Worm (Caenorhabditis elegans): ENCODE results near the gene C44H4.8.

C44H4.8 gene

DNA sequence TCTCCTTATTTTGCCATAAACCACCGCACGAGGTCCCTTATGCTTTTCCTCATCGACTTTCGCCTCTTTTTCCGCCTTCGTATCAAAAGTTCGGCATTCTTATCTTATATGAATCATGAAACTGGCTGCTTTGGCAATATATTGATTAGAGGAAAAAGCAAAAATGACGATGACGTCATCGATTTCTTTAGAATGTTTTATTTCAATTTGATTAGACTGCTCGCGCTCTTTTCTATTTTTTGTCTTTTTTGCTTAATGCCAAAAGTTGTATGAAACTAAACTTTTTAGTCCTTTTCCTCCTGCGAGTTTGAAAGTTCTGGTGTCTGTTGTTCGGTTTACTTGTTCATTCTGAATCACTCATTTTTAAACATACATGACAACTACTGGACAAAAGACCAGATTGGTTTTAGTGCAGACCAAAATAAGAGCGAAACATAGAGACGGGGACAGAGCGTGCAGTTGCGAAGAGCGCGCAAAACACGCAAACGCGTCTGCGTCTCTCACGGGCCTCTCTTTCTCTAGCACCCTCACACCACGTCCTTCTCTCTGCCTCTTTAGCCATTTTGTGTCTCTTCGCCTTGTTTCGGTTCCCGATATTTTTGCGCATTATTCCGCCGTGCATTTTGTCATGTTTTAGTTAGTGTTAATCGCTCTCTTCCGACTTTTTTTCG lies 15.3 kb downstream of the C44H4.8 start:
- peak; percentile 54; the same call in 1 of the 2 replicates for TF ChIP-seq flt-1 (GFP tag; IDR thresholded peaks at IDR 0.05)
- TF ChIP-seq klf-2 (GFP tag; conservative IDR thresholded peaks at IDR 0.05): no peak
- TF ChIP-seq ref-1 (GFP tag; conservative IDR thresholded peaks at IDR 0.05): no peak
- no peak for TF ChIP-seq med-1 (GFP tag; optimal IDR thresholded peaks at IDR 0.05; ENCODE audit: insufficient read depth)
- no peak for TF ChIP-seq tab-1 (GFP tag; IDR thresholded peaks at IDR 0.05)
- 0 out of 2 replicates have a peak, but pooled peaks have one; percentile 9 for TF ChIP-seq T22C8.4 (GFP tag; IDR thresholded peaks at IDR 0.05)
- TF ChIP-seq ztf-29 (GFP tag; IDR thresholded peaks at IDR 0.05): no peak
- TF ChIP-seq ztf-23 (GFP tag; IDR thresholded peaks at IDR 0.05): peak; percentile 12; the same call in 1 of the 2 replicates
- TF ChIP-seq cog-1 (tag; optimal IDR thresholded peaks at IDR 0.05): no peak

DNA sequence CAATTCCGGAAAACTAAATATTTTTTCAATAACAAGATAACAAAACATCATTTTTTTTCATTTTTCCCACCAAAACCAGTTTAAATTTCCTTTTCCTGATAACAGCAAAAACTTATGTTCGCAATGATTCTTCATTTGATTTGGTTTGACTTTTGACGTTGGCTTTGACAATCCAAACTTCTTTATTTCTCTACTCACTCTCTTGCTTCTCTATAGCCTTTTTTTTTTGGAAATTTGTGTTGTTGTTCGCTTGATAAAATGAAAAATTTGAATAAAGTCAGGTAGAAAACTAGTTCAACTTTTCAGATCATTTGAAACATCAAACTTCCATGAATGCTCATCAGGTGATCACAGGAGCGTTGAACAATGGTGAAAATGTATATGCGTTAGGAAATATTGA lies 16.1 kb downstream of the C44H4.8 start, which contains the start of gene rbc-1:
TSS of gene rbc-1 (plus strand) at position 301 of the 400 bp plus-strand sequence.
- no peak for TF ChIP-seq tab-1 (GFP tag; IDR thresholded peaks at IDR 0.05)
- TF ChIP-seq flt-1 (GFP tag; IDR thresholded peaks at IDR 0.05): no peak
- TF ChIP-seq T22C8.4 (GFP tag; IDR thresholded peaks at IDR 0.05): no peak
- TF ChIP-seq ztf-23 (GFP tag; IDR thresholded peaks at IDR 0.05): no peak
- no peak for TF ChIP-seq ztf-29 (GFP tag; IDR thresholded peaks at IDR 0.05)
- no peak for TF ChIP-seq med-1 (GFP tag; optimal IDR thresholded peaks at IDR 0.05; ENCODE audit: insufficient read depth)
- TF ChIP-seq klf-2 (GFP tag; conservative IDR thresholded peaks at IDR 0.05): no peak
- no peak for TF ChIP-seq cog-1 (tag; optimal IDR thresholded peaks at IDR 0.05)
- TF ChIP-seq ref-1 (GFP tag; conservative IDR thresholded peaks at IDR 0.05): no peak

DNA sequence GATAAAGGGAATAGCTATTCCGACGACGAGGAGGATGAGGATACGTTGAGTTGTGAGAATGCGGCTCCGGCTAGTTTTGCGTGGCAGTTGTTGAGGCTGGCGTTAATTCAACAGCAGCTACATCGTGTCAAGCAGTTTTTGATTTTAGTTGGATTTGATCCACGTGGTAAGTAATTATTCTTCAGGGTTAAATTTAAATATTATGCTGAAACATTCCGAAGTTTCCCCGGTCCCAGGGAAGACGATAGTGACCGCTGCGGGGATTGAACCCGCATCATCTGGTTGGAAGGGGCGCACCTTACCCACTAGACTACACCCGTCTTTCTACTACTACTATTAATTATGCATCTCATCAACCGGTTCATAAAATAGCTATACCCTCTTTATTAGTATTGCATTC lies 26.3 kb downstream of the C44H4.8 start:
- no peak for TF ChIP-seq flt-1 (GFP tag; IDR thresholded peaks at IDR 0.05)
- no peak for TF ChIP-seq klf-2 (GFP tag; conservative IDR thresholded peaks at IDR 0.05)
- no peak for TF ChIP-seq ztf-23 (GFP tag; IDR thresholded peaks at IDR 0.05)
- TF ChIP-seq ref-1 (GFP tag; conservative IDR thresholded peaks at IDR 0.05): no peak
- TF ChIP-seq tab-1 (GFP tag; IDR thresholded peaks at IDR 0.05): no peak

DNA sequence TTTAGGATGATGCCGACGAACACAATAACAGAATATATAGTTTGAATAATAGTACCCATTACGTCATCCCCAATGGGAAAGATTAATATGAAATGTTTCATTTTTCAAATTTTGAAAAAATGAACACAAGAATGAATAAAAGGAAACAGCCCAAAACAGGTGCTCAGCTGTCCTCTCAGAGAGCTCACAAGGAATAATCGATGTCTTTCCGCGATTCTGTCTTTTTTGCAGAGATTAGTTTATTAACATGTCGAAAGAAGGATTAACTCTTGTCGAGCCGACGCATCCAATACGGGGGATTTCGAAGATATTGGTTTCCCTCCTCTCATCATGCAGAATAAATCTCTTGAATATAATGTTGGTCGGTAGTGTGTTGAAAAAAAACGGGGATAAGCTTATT lies 33.9 kb downstream of the C44H4.8 start, which contains the start of gene F54E4.2:
TSS of gene F54E4.2 (minus strand) at position 101 of the 400 bp plus-strand sequence.
- no peak for TF ChIP-seq med-1 (GFP tag; optimal IDR thresholded peaks at IDR 0.05; ENCODE audit: insufficient read depth)
- TF ChIP-seq cog-1 (tag; optimal IDR thresholded peaks at IDR 0.05): no peak
- no peak for TF ChIP-seq T22C8.4 (GFP tag; IDR thresholded peaks at IDR 0.05)
- no peak for TF ChIP-seq ztf-23 (GFP tag; IDR thresholded peaks at IDR 0.05)
- TF ChIP-seq ref-1 (GFP tag; conservative IDR thresholded peaks at IDR 0.05): no peak
- no peak for TF ChIP-seq klf-2 (GFP tag; conservative IDR thresholded peaks at IDR 0.05)
- no peak for TF ChIP-seq tab-1 (GFP tag; IDR thresholded peaks at IDR 0.05)
- TF ChIP-seq ztf-29 (GFP tag; IDR thresholded peaks at IDR 0.05): no peak
- TF ChIP-seq flt-1 (GFP tag; IDR thresholded peaks at IDR 0.05): no peak

DNA sequence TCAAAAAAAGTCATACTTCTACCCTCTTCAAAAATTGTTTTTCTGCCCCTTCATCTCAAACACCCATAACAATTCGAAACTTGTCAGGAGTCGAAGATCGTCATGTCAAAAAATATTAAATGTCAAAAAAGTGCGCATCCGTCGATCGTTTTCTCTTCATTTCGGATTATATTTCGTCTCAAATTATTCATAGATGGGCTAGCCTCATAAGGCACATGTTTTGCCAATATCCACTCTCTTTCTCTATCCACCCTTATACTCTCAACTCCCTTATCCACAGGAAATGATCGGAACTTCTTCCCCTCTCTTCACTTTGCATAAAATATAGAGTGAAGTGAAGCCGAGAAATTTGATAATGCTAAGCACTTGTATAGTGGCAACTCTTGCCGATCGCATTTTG lies 38.8 kb downstream of the C44H4.8 start:
- TF ChIP-seq ztf-23 (GFP tag; IDR thresholded peaks at IDR 0.05): no peak
- TF ChIP-seq flt-1 (GFP tag; IDR thresholded peaks at IDR 0.05): no peak
- no peak for TF ChIP-seq ref-1 (GFP tag; conservative IDR thresholded peaks at IDR 0.05)
- no peak for TF ChIP-seq ztf-29 (GFP tag; IDR thresholded peaks at IDR 0.05)
- TF ChIP-seq T22C8.4 (GFP tag; IDR thresholded peaks at IDR 0.05): no peak
- no peak for TF ChIP-seq med-1 (GFP tag; optimal IDR thresholded peaks at IDR 0.05; ENCODE audit: insufficient read depth)
- no peak for TF ChIP-seq tab-1 (GFP tag; IDR thresholded peaks at IDR 0.05)
- no peak for TF ChIP-seq klf-2 (GFP tag; conservative IDR thresholded peaks at IDR 0.05)

DNA sequence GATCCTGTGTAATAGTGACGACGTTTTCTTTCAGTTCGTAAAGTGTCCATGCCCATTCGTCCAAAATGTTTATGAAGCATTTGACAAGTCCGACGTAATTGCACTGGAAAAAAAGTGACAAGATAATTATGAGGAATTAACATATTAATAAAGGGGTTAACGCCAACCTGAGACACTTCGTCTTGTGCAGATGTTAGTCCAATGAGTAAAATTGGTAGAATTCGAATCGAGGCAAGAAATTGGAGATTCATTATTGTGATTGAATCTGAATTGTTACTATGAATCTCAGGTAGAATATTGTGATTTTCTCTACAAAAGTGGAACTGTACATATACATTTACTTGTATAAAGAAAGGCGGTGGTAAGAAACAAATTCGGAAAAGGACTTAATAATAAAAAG lies 41.2 kb downstream of the C44H4.8 start, which contains the start of gene F54E4.3:
TSS of gene F54E4.3 (minus strand) at position 265 of the 400 bp plus-strand sequence.
- TF ChIP-seq klf-2 (GFP tag; conservative IDR thresholded peaks at IDR 0.05): no peak

DNA sequence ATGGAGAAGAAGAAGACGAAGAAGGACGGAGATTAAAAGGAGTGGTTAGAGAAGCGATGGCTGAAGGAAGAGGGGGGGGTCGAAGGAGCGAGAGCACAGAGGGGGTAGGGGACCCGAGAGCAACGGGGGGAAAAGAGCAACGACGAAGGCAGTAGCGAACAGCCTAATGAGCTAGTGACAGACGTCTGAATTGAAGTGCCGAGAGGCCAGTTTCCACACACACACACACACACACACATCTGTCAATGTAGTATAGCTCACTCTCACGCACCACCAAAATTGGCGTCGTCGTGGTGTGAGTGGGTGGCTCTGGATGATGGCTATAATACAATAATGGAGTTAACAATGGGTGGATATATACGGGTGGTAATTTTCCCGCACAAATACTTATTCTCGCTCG lies 41.8 kb downstream of the C44H4.8 start:
- TF ChIP-seq tab-1 (GFP tag; IDR thresholded peaks at IDR 0.05) (peak; percentile 67), ztf-23 (GFP tag; IDR thresholded peaks at IDR 0.05) (no peak), flt-1 (GFP tag; IDR thresholded peaks at IDR 0.05) (peak; percentile 36; the same call in 1 of the 2 replicates)

DNA sequence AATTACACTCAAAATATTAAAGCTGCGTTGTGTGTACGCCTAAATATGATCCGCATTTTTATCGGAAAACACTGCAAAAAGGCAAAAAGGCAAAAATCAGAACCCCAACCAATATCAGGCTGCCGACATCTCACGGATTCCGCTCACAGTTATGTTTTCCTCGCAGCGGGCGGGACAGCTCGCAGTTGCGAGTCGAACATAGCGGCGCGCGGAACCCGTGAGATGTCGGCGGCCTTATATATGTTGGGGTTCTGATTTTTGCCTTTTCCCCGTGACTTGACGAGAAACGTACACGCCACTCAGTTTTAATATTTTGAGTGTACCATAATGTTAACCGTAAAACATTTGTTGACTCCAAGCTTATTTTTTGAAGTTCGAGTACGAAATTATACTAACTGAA lies 42.5 kb downstream of the C44H4.8 start:
- TF ChIP-seq ztf-23 (GFP tag; IDR thresholded peaks at IDR 0.05) (no peak), tab-1 (GFP tag; IDR thresholded peaks at IDR 0.05) (no peak), ztf-29 (GFP tag; IDR thresholded peaks at IDR 0.05) (no peak), T22C8.4 (GFP tag; IDR thresholded peaks at IDR 0.05) (no peak), klf-2 (GFP tag; conservative IDR thresholded peaks at IDR 0.05) (no peak), ref-1 (GFP tag; conservative IDR thresholded peaks at IDR 0.05) (no peak), cog-1 (tag; optimal IDR thresholded peaks at IDR 0.05) (no peak), med-1 (GFP tag; optimal IDR thresholded peaks at IDR 0.05; ENCODE audit: insufficient read depth) (no peak), flt-1 (GFP tag; IDR thresholded peaks at IDR 0.05) (no peak)

DNA sequence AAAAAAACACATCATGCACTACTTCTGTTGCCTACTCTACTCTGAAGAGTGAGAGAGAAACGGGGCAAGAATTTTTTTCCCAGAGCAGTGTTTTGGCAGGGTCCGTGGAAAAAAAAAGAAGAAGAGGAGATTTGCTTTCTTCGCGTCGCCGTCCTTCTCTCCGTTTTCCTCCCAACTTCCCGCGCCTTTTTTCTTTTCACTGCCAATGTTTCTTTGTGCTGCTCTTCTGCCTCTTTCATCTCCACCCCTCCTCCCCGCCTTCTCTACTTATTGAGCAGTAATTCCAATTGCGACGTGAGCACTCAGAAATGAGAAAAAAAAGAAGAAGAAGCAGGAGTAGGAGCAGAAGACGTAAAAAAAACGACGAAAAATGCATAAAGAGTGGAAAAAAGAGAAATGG lies 45.0 kb downstream of the C44H4.8 start:
- TF ChIP-seq ztf-23 (GFP tag; IDR thresholded peaks at IDR 0.05) (0 out of 2 replicates have a peak, but pooled peaks have one; percentile 20), klf-2 (GFP tag; conservative IDR thresholded peaks at IDR 0.05) (no peak), ref-1 (GFP tag; conservative IDR thresholded peaks at IDR 0.05) (no peak), T22C8.4 (GFP tag; IDR thresholded peaks at IDR 0.05) (no peak), ztf-29 (GFP tag; IDR thresholded peaks at IDR 0.05) (no peak), cog-1 (tag; optimal IDR thresholded peaks at IDR 0.05) (no peak), flt-1 (GFP tag; IDR thresholded peaks at IDR 0.05) (no peak), med-1 (GFP tag; optimal IDR thresholded peaks at IDR 0.05; ENCODE audit: insufficient read depth) (no peak)

DNA sequence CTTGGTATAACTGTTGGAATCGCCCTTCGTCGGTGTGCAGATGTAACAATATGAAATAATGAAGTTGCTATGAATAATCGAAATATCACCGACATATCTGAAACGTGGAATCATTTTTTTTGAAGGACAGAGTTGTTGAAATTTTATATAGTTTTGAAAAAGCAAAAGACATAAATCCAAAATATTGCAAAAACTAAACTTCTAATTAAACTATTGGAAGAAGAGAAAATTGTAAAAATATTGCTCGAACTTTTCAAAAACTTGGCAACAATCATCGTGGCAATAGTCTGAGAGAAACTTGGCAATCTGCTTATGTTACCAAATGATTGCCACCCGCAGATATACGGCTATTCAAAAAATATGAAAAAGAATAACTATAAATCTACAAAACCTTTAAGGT lies 50.5 kb downstream of the C44H4.8 start, which contains the start of gene F54E4.4:
TSS of gene F54E4.4 (minus strand) at position 101 of the 400 bp plus-strand sequence.
- TF ChIP-seq flt-1 (GFP tag; IDR thresholded peaks at IDR 0.05): no peak
- TF ChIP-seq med-1 (GFP tag; optimal IDR thresholded peaks at IDR 0.05; ENCODE audit: insufficient read depth): no peak
- TF ChIP-seq tab-1 (GFP tag; IDR thresholded peaks at IDR 0.05): no peak
- no peak for TF ChIP-seq T22C8.4 (GFP tag; IDR thresholded peaks at IDR 0.05)
- TF ChIP-seq ref-1 (GFP tag; conservative IDR thresholded peaks at IDR 0.05): no peak
- no peak for TF ChIP-seq cog-1 (tag; optimal IDR thresholded peaks at IDR 0.05)
- TF ChIP-seq klf-2 (GFP tag; conservative IDR thresholded peaks at IDR 0.05): no peak

Data from whole organism, midembryonic.